Fruit fly (Drosophila melanogaster): ENCODE results near the gene Nup58.

Gene Nup58

dm6 chr3R:19627792-19628522, 16.9 kb upstream of the Nup58 start (continued):
- peak; percentile 68 for TF ChIP-seq CG13296 (GFP tag; optimal IDR thresholded peaks at IDR 0.05)
- TF ChIP-seq CG12155 (GFP tag; optimal IDR thresholded peaks at IDR 0.05): no peak
- TF ChIP-seq vfl (GFP tag; optimal IDR thresholded peaks at IDR 0.05): no peak
- TF ChIP-seq zfh1 (GFP tag; IDR thresholded peaks at IDR 0.05): 0 out of 3 replicates have a peak, but pooled peaks have one; percentile 4
- TF ChIP-seq CG14667 (GFP tag; IDR thresholded peaks at IDR 0.05): no peak
- TF ChIP-seq fu2 (GFP tag; optimal IDR thresholded peaks at IDR 0.05): no peak
- TF ChIP-seq org-1 (GFP tag; optimal IDR thresholded peaks at IDR 0.05): peak; percentile 14
- TF ChIP-seq Gug (GFP tag; IDR thresholded peaks at IDR 0.05): no peak
- no peak for TF ChIP-seq PHDP (tag; optimal IDR thresholded peaks at IDR 0.05)
- TF ChIP-seq CG8359 (GFP tag; optimal IDR thresholded peaks at IDR 0.05; ENCODE audit: borderline replicate concordance): peak; percentile 37
- TF ChIP-seq Jarid2 (GFP tag; optimal IDR thresholded peaks at IDR 0.05): peak; percentile 40
- peak; percentile 35 for TF ChIP-seq CG1233 (GFP tag; optimal IDR thresholded peaks at IDR 0.05)
- peak in 1 of 2 experiments; percentile 20 for TF ChIP-seq dpn (GFP tag; optimal IDR thresholded peaks at IDR 0.05)
- TF ChIP-seq Max (GFP tag; optimal IDR thresholded peaks at IDR 0.05): peak; percentile 54
- TF ChIP-seq Meics (GFP tag; optimal IDR thresholded peaks at IDR 0.05): peak; percentile 69
- no peak for TF ChIP-seq NC2β (GFP tag; optimal IDR thresholded peaks at IDR 0.05)
- TF ChIP-seq exex (tag; optimal IDR thresholded peaks at IDR 0.05): no peak
- no peak for TF ChIP-seq CG2202 (tag; optimal IDR thresholded peaks at IDR 0.05)
- TF ChIP-seq Spps (tag; optimal IDR thresholded peaks at IDR 0.05): peak; percentile 2
- no peak for TF ChIP-seq pfk (GFP tag; optimal IDR thresholded peaks at IDR 0.05)
- peak; percentile 50 for TF ChIP-seq Abd-B (GFP tag; optimal IDR thresholded peaks at IDR 0.05)
- no peak for TF ChIP-seq pita (GFP tag; optimal IDR thresholded peaks at IDR 0.05)
- TF ChIP-seq Hr78 (GFP tag; optimal IDR thresholded peaks at IDR 0.05): no peak
- peak; percentile 56 for TF ChIP-seq CG17829 (tag; optimal IDR thresholded peaks at IDR 0.05)
- TF ChIP-seq aop (GFP tag; IDR thresholded peaks at IDR 0.05): no peak
- peak; percentile 31 for TF ChIP-seq CG15696 (tag; optimal IDR thresholded peaks at IDR 0.05)
- 0 out of 3 replicates have a peak, but pooled peaks have one; percentile 57 for TF ChIP-seq Dbx (GFP tag; IDR thresholded peaks at IDR 0.05)
- peak; percentile 72 for TF ChIP-seq sens (GFP tag)
- TF ChIP-seq run (tag; optimal IDR thresholded peaks at IDR 0.05): no peak
- no peak for TF ChIP-seq grn (GFP tag; optimal IDR thresholded peaks at IDR 0.05)
- no peak for TF ChIP-seq wdn (GFP tag; IDR thresholded peaks at IDR 0.05)
- peak; percentile 75; the same call in 1 of the 3 replicates for TF ChIP-seq CG2199 (GFP tag; IDR thresholded peaks at IDR 0.05)
- TF ChIP-seq HLH54F (GFP tag; optimal IDR thresholded peaks at IDR 0.05): no peak
- TF ChIP-seq rib (GFP tag; IDR thresholded peaks at IDR 0.05): no peak
- peak; percentile 73 for TF ChIP-seq Sox100B (GFP tag; optimal IDR thresholded peaks at IDR 0.05)
- TF ChIP-seq Elba2 (GFP tag; optimal IDR thresholded peaks at IDR 0.05): no peak
- no peak for TF ChIP-seq luna (GFP tag; optimal IDR thresholded peaks at IDR 0.05)
- TF ChIP-seq hkb (optimal IDR thresholded peaks at IDR 0.05): no peak
- TF ChIP-seq hkb (GFP tag; IDR thresholded peaks at IDR 0.05): peak; percentile 42; the same call in 1 of the 2 replicates
- peak; percentile 84 for TF ChIP-seq nmo (GFP tag; optimal IDR thresholded peaks at IDR 0.05)
- no peak for TF ChIP-seq abd-A (tag; optimal IDR thresholded peaks at IDR 0.05)
- TF ChIP-seq gsb (GFP tag; IDR thresholded peaks at IDR 0.05): 0 out of 2 replicates have a peak, but pooled peaks have one; percentile 8
- peak; percentile 16 for TF ChIP-seq CG13424 (tag; optimal IDR thresholded peaks at IDR 0.05)
- no peak for TF ChIP-seq fd64A (GFP tag; optimal IDR thresholded peaks at IDR 0.05)
- TF ChIP-seq sd (tag; optimal IDR thresholded peaks at IDR 0.05): no peak
- TF ChIP-seq unc-4 (GFP tag; IDR thresholded peaks at IDR 0.05; ENCODE audit: partially characterized antibody): no peak
- TF ChIP-seq CG31388 (GFP tag; optimal IDR thresholded peaks at IDR 0.05): no peak
- no peak for TF ChIP-seq amos (GFP tag; IDR thresholded peaks at IDR 0.05; ENCODE audit: partially characterized antibody)
- peak; percentile 63 for TF ChIP-seq CG10979 (tag; optimal IDR thresholded peaks at IDR 0.05)
- no peak for TF ChIP-seq Drgx (GFP tag; IDR thresholded peaks at IDR 0.05)
